Fruit fly (Drosophila melanogaster): ENCODE measurements around the gene CG4835.
A peak's percentile ranks its signal among the peaks of the same experiment; 100 is the strongest.

CG4835 gene

DNA sequence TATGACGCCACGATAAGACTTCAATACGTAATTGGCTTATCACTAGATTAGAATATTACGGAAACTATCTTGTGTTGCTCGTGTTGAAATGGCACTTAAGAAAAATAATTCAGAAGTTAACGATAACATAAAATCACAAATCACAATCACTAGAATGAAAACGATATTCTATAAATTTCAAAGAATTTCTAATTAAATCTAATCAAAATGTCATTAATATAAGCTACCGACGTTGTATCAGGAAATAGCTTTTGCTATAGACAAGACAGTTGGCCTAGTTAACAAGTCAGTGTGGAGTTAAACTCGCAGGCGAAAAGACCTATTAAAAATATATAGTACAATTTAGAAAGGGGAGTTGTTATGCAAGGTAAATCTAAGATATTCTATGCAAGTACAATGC lies at the start of gene CG4835:
TSS of gene CG4835 (plus strand) at position 301 of the 400 bp plus-strand sequence.
- TF ChIP-seq CG17801 (GFP tag; optimal IDR thresholded peaks at IDR 0.05; ENCODE audit: partially characterized antibody): no peak

DNA sequence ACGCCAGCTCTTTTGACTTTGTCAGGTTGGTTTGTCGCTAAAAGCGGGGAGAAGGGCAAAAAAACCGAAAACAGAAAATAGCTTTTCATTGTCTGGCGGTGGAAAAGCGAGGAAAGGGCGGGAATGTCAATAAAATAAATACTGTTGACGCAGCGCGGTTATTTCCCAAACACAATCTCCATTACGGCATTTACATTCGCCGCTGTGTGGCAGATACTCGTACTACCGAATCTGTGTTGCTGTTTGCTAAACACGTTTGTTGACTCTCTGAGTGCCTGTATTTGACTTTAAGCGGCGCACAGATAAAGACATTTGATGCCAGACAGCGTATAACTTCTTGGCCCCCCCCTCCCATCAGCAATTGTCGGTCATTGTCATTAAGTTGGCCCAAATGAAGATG lies 32.5 kb upstream of the CG4835 start:
- TF ChIP-seq CG17801 (GFP tag; optimal IDR thresholded peaks at IDR 0.05; ENCODE audit: partially characterized antibody): no peak

DNA sequence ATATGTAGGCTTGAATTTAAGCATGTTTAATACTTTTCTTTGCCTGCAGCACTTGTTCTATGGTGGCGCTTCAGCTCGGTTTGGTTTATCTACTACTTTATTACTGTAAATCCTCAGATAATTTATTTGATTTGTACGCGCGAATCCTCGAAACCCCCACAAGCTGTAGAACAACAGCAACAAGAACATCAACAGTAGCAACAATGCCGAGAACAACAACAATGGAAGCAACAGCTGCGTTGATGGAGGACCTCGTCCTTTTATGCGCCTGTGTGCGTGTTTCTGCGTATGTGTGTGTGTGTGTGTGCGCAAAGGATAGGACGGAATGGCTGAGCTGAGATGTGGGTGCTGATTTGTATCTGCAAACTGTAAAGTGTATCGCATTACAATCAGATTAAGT lies 31.7 kb upstream of the CG4835 start:
- no peak for TF ChIP-seq CG17801 (GFP tag; optimal IDR thresholded peaks at IDR 0.05; ENCODE audit: partially characterized antibody)

DNA sequence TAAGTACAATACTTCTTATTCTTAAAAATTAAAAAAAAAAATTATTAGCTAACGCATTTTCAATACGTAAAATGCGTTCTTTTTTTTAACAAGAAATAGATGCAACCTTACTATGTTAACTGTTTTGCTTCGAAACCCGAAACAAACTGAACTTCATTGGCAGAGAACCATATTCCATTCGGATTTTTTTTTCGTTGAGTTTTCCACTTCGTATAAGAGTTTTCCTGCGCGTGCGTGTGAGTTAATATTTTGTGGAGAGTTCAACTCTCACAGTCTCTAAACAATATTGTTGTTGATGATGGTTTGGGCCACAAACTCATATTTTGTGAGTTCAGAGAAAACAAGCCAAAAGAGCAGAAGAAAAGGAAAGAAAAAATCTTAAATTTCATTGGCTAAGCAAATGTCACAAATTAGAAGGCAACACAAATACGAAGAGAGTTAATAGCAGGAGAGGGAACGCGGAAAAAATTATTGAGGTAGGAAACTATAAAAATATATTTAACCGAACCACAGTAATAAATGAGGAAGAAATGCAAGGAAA lies 27.0 kb upstream of the CG4835 start:
- TF ChIP-seq CG17801 (GFP tag; optimal IDR thresholded peaks at IDR 0.05; ENCODE audit: partially characterized antibody): no peak

DNA sequence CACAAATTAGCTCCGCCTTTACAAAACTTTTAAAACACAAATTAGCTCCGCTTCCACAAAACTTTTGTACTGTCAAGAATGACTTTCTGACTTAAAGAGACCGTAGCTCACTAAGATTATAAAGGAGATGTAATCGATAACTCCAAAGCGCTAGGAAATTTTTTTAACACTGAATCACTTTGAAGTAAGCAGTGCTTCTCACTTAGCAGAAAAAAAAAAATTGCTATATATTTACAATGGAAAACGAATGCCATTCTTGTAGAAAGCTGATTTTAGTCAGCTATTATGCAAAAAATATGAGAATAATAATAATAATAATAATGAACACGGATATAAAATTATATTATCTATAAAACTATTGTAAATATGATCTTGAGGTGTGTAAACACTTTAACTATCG lies 19.3 kb downstream of the CG4835 start, which contains the start of gene blanks:
TSS of gene blanks (minus strand) at position 101 of the 400 bp plus-strand sequence.
- TF ChIP-seq CG17801 (GFP tag; optimal IDR thresholded peaks at IDR 0.05; ENCODE audit: partially characterized antibody): no peak

DNA sequence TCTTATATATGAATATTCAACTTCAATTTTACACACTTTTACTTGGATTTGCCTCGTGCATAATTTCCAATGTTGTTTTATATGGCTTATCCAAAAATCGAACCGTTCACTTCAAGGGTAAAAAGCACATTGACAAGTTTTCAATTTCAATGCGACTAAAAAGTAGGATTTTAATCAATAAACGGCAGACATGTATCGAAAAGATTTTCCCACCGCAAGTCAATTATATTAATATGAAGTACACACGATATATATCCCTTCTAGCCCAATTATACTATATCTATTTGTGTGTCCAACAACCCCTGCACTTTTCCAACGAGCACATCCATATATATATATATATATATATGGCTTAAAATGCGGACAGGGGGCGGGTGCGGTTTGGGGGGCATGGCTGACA lies 31.2 kb downstream of the CG4835 start, which contains the start of gene CG34342:
TSS of gene CG34342 (minus strand) at position 101 of the 400 bp plus-strand sequence.
- no peak for TF ChIP-seq CG17801 (GFP tag; optimal IDR thresholded peaks at IDR 0.05; ENCODE audit: partially characterized antibody)

DNA sequence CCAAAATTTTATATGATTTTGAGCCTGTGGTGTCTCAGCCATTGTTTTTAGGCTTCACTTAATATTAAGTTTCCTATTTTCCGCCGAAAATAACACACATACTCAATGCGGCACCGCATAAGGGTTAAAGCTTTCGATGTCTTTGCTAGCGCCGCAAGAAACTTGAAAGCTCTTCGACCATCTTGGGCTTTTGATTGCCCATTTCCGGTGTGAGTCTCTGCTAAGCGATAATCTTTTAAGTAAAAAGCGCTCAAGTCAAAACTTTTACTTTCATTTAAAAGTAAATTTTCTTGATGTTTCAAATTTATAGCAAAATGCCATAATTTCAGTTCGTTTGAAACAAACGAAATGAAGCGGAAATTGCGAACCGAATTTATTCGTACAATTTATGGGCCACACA lies 32.4 kb downstream of the CG4835 start:
- peak; percentile 82 for TF ChIP-seq CG17801 (GFP tag; optimal IDR thresholded peaks at IDR 0.05; ENCODE audit: partially characterized antibody)

DNA sequence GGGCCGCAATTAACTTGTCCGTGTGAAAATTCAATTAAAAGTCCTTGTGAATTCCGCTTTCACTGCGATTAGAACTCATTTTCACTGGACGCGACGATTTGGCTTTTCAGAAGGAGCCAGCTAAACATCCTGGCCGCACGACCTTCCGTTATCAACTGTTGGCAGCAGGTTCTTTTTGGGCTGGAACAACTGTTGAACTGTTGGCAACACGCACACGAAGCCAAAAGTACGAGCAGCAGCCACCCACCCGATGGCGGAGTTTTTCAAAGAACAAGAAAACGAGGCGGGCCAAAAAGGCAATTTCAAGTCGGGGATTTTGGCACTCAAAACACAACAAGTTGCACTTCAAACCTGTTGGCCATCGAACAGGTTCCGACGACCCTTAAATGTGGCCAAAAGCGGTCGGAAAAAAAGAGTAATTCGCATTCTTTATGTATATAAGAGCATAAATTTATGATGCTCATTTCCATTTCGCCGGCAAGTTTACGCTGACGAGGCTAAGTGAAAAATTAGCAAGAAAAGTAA lies 43.4 kb downstream of the CG4835 start:
- TF ChIP-seq CG17801 (GFP tag; optimal IDR thresholded peaks at IDR 0.05; ENCODE audit: partially characterized antibody): no peak

DNA sequence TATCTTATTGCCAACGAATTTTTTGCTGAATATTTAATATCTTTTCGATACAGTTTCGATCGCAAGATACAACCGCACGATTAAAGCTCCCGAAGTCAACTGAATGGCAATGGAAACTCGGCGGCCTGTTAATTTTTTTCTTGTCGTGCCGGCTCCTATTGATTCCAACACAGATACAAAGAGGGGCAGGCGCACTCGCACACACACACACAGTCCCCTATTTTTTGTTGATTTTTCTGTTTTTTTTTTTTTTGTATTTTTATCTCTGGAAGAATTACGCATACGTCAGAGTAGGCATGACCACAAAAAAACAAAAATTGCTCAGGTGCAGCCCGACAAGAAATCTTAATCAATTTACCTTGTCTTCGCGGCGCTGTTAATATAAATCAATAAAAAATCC lies 49.7 kb downstream of the CG4835 start, which contains the start of gene Lkr:
TSS of gene Lkr (minus strand) at position 101 of the 400 bp plus-strand sequence.
- no peak for TF ChIP-seq CG17801 (GFP tag; optimal IDR thresholded peaks at IDR 0.05; ENCODE audit: partially characterized antibody)

All from ovary, adult (tissue).